Worm (Caenorhabditis elegans): ENCODE measurements around the gene ubc-23.

- TF ChIP-seq flt-1 (GFP tag; IDR thresholded peaks at IDR 0.05) (no peak), ztf-29 (GFP tag; IDR thresholded peaks at IDR 0.05) (no peak)
Measured at ce11 chrX:8820643-8821042, 23.4 kb upstream of the ubc-23 start.
